Fruit fly (Drosophila melanogaster): ENCODE data around the gene SP1029.

DNA sequence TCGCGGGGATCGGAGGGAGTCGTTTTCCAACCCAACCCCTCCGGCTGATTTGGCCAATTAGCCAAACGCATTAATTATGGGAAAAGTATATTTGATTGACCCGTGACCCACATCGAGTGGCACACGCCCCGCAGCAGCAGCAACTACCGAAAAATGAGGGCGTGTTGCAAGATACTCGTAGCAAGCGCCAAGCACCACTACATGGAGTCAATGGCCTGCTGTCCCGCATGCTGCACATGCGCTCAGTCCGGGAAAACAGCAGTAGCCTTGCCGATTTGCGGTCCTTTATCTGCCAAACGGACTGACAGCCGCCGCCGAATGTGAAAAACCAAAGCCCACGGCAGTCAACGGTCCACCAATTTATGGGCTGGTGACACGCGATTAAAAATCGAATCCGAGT is 32.9 kb downstream of the SP1029 start:
- TF ChIP-seq CG8478 (optimal IDR thresholded peaks at IDR 0.05) (no peak), CTCF (optimal IDR thresholded peaks at IDR 0.05) (no peak)

All from S2 (cell line).